Worm (Caenorhabditis elegans) whole organism, mixed stage, embryonic: ENCODE results near the gene cyp-35B2.
A peak's percentile ranks its signal among the peaks of the same experiment; 100 is the strongest.

Experiments
- M03D4.4 ChIP-seq: sonication (generic microtip); optimal IDR thresholded peaks from 2 replicates; lab custom pipeline; 2017; ENCODE audit warnings: mild to moderate bottlenecking, missing genetic modification characterization, missing compliant biosample characterization
- bed-3 ChIP-seq: fragments of 200-800 bp; sonication (Bioruptor generic); optimal IDR thresholded peaks from 3 replicates; lab custom pipeline; 2018; ENCODE audit warnings: mild to moderate bottlenecking, missing genetic modification characterization, moderate library complexity, missing compliant biosample characterization
- blmp-1 ChIP-seq: fragments of 150-350 bp; optimal IDR thresholded peaks from 2 replicates; lab custom pipeline; 2014; ENCODE audit warnings: missing biosample characterization, missing genetic modification characterization
- ceh-83 ChIP-seq: fragments of 200-800 bp; sonication (Bioruptor generic); optimal IDR thresholded peaks from 2 replicates; lab custom pipeline; 2018; ENCODE audit warnings: mild to moderate bottlenecking, missing genetic modification characterization, missing compliant biosample characterization
- ces-1 ChIP-seq: fragments of 150-350 bp; optimal IDR thresholded peaks from 2 replicates; lab custom pipeline; 2014; ENCODE audit warnings: missing biosample characterization, missing genetic modification reagents, missing genetic modification characterization
- cnd-1 ChIP-seq: fragments of 200-800 bp; sonication (Bioruptor generic); optimal IDR thresholded peaks from 2 replicates; lab custom pipeline; 2018; ENCODE audit warnings: mild to moderate bottlenecking, missing genetic modification characterization, missing compliant biosample characterization
- drap-1 ChIP-seq: fragments of 200-800 bp; sonication (Bioruptor generic); optimal IDR thresholded peaks from 3 replicates; lab custom pipeline; 2018; ENCODE audit warnings: mild to moderate bottlenecking, missing genetic modification characterization, missing compliant biosample characterization
- elt-1 ChIP-seq: sonication (generic microtip); optimal IDR thresholded peaks from 2 replicates; lab custom pipeline; 2017; ENCODE audit warnings: missing genetic modification characterization, mild to moderate bottlenecking, missing compliant biosample characterization, antibody characterized with exemption, moderate library complexity, borderline replicate concordance; ENCODE audit not compliant: insufficient read depth
- elt-3 ChIP-seq: fragments of 150-350 bp; optimal IDR thresholded peaks from 2 replicates; lab custom pipeline; 2014; ENCODE audit warnings: missing biosample characterization, missing genetic modification characterization
- flh-1 ChIP-seq: fragments of 200-800 bp; sonication (Bioruptor generic); optimal IDR thresholded peaks from 2 replicates; lab custom pipeline; 2018; ENCODE audit warnings: mild to moderate bottlenecking, missing genetic modification characterization, moderate library complexity, missing compliant biosample characterization
- ham-2 ChIP-seq: fragments of 200-800 bp; sonication (Bioruptor generic); optimal IDR thresholded peaks from 2 replicates; lab custom pipeline; 2018; ENCODE audit warnings: mild to moderate bottlenecking, missing genetic modification characterization, missing compliant biosample characterization
- hlh-1 ChIP-seq: fragments of 150-350 bp; optimal IDR thresholded peaks from 2 replicates; lab custom pipeline; 2014; ENCODE audit warnings: missing biosample characterization, missing genetic modification reagents, missing genetic modification characterization
- lin-13 ChIP-seq: fragments of 150-350 bp; optimal IDR thresholded peaks from 2 replicates; lab custom pipeline; 2014; ENCODE audit warnings: missing biosample characterization, missing genetic modification characterization
- lin-32 ChIP-seq: fragments of 200-800 bp; sonication (Bioruptor generic); optimal IDR thresholded peaks from 2 replicates; lab custom pipeline; 2018; ENCODE audit warnings: mild to moderate bottlenecking, missing genetic modification characterization, missing compliant biosample characterization
- mab-5 ChIP-seq: fragments of 150-350 bp; optimal IDR thresholded peaks from 2 replicates; lab custom pipeline; 2014; ENCODE audit warnings: missing biosample characterization, missing genetic modification characterization
- mep-1 ChIP-seq: fragments of 150-350 bp; optimal IDR thresholded peaks from 2 replicates; lab custom pipeline; 2017; ENCODE audit warnings: missing biosample characterization, missing genetic modification reagents, missing genetic modification characterization, inconsistent platforms
- mls-2 ChIP-seq: sonication (generic microtip); optimal IDR thresholded peaks from 2 replicates; lab custom pipeline; 2016; ENCODE audit warnings: mild to moderate bottlenecking, missing genetic modification characterization, moderate library complexity, missing compliant biosample characterization
- nhr-2 ChIP-seq: fragments of 150-350 bp; optimal IDR thresholded peaks from 2 replicates; lab custom pipeline; 2014; ENCODE audit warnings: missing biosample characterization, missing genetic modification characterization
- nhr-237 ChIP-seq: fragments of 150-350 bp; optimal IDR thresholded peaks from 2 replicates; lab custom pipeline; 2014; ENCODE audit warnings: missing biosample characterization, missing genetic modification characterization
- nhr-28 ChIP-seq: fragments of 150-350 bp; optimal IDR thresholded peaks from 2 replicates; lab custom pipeline; 2014; ENCODE audit warnings: missing biosample characterization, missing genetic modification characterization
- pha-4 ChIP-seq: fragments of 150-350 bp; optimal IDR thresholded peaks from 2 replicates; lab custom pipeline; 2018; ENCODE audit warnings: missing biosample characterization, missing genetic modification reagents, missing genetic modification characterization
- sem-2 ChIP-seq: fragments of 200-800 bp; sonication (Bioruptor generic); optimal IDR thresholded peaks from 2 replicates; lab custom pipeline; 2018; ENCODE audit warnings: mild to moderate bottlenecking, missing genetic modification characterization, missing compliant biosample characterization
- snpc-4 ChIP-seq: fragments of 150-350 bp; optimal IDR thresholded peaks from 2 replicates; lab custom pipeline; 2014; ENCODE audit warnings: missing biosample characterization, missing genetic modification characterization
- tbx-8 ChIP-seq: fragments of 200-800 bp; sonication (Bioruptor generic); optimal IDR thresholded peaks from 2 replicates; lab custom pipeline; 2018; ENCODE audit warnings: mild to moderate bottlenecking, missing genetic modification characterization, moderate library complexity, missing compliant biosample characterization
- unc-120 ChIP-seq: sonication (generic microtip); optimal IDR thresholded peaks from 2 replicates; lab custom pipeline; 2017; ENCODE audit warnings: missing genetic modification characterization, missing compliant biosample characterization; ENCODE audit not compliant: poor library complexity, severe bottlenecking
- unc-39 ChIP-seq: fragments of 150-350 bp; optimal IDR thresholded peaks from 2 replicates; lab custom pipeline; 2014; ENCODE audit warnings: missing biosample characterization, missing genetic modification characterization
- unc-62 ChIP-seq: fragments of 150-350 bp; optimal IDR thresholded peaks from 2 replicates; lab custom pipeline; 2014; ENCODE audit warnings: missing biosample characterization, missing genetic modification reagents, missing genetic modification characterization
- zip-8 ChIP-seq: fragments of 150-350 bp; optimal IDR thresholded peaks from 2 replicates; lab custom pipeline; 2014; ENCODE audit warnings: missing biosample characterization, missing genetic modification characterization
- ztf-11 ChIP-seq: fragments of 150-350 bp; optimal IDR thresholded peaks from 2 replicates; lab custom pipeline; 2014; ENCODE audit warnings: missing biosample characterization, missing genetic modification characterization

cyp-35B2 gene

ce11 chrV:3979053-3979452, 37.1 kb downstream of the cyp-35B2 start, which contains the start of gene nlp-34:
Gene nlp-34, minus strand, starts transcription at chrV:3979134.
- no peak for TF ChIP-seq ztf-11 (tag; lab: Kevin White, UChicago)
- TF ChIP-seq mls-2 (tag; lab: Kevin White, UChicago), result no peak
- TF ChIP-seq tbx-8, result no peak
- no peak for TF ChIP-seq snpc-4 (tag; lab: Kevin White, UChicago)
- no peak for TF ChIP-seq lin-13 (tag; lab: Kevin White, UChicago)
- no peak for TF ChIP-seq cnd-1 (tag; lab: Kevin White, UChicago)
- no peak for TF ChIP-seq ces-1 (GFP tag; lab: Kevin White, UChicago)
- no peak for TF ChIP-seq mep-1 (tag; lab: Kevin White, UChicago)
- no peak for TF ChIP-seq elt-1 (tag; lab: Kevin White, UChicago)
- TF ChIP-seq lin-32, result no peak

DNA sequence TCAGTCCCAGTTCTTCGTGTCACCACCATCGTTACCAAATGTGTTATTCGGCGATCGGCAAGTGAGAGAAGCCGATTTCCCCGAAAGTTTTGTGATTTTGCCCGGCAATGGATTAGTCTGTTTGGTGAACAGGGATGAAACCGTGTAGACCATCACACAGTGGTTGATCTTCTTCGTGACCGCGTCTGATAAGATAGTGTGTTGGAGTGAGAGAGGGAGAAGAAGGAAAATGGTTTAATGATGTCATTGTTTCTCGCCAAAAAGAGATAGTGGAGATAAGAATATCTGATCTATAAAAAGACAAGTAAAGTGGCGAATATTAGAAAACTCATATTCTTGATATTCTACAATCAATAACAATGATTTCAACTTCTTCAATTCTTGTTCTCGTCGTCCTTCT, 37.9 kb downstream of the cyp-35B2 start, which contains the start of gene nlp-31:
nlp-31 (plus strand) TSS at position 237 of the 400 bp plus-strand sequence.
- TF ChIP-seq elt-3 (tag; lab: Kevin White, UChicago) (peak; percentile 93), ces-1 (GFP tag; lab: Kevin White, UChicago) (no peak), elt-1 (tag; lab: Kevin White, UChicago) (peak; percentile 13), nhr-237 (peak; percentile 15), unc-62 (GFP tag; lab: Kevin White, UChicago) (no peak)
- TF ChIP-seq, all 35 proteins: peak for 3

DNA sequence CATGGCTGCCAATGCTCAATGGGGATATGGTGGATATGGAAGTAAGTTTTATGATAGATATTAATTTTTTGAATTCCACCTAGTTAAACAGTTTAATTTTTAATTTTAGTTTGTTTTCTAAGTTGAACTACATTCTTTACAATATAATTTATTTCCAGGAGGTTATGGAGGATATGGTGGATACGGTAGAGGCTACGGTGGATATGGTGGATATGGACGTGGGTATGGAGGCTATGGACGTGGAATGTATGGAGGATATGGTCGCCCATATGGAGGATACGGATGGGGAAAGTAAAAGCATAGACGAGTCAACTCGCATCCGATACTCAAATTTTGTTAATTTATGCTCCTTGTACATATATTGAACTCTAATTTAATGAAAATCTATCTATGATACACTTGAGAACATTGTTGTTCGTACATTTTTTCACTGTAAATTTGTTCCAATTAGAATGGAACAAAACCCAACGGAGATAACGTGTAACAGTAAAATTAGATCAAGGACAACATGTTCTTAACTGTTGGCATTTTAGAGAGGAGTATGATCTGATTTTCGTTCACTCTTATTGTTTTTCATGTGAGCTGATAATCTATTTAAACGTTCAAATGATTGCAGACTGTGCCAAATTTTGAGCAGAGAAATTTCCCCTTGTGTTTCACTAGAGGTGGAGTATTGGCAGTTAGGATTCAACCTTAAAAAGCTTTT, 38.4 kb downstream of the cyp-35B2 start:
- TF ChIP-seq hlh-1 (tag; lab: Kevin White, UChicago) (no peak), nhr-2 (tag; lab: Kevin White, UChicago) (no peak), flh-1 (GFP tag; lab: Kevin White, UChicago) (no peak), unc-120 (tag; lab: Kevin White, UChicago) (no peak), nhr-28 (tag; lab: Kevin White, UChicago) (no peak), lin-13 (tag; lab: Kevin White, UChicago) (no peak), cnd-1 (tag; lab: Kevin White, UChicago) (no peak), tbx-8 (no peak), drap-1 (no peak), unc-39 (tag; lab: Kevin White, UChicago) (no peak), elt-1 (tag; lab: Kevin White, UChicago) (no peak), pha-4 (tag; lab: Kevin White, UChicago) (no peak), ham-2 (GFP tag; lab: Kevin White, UChicago) (no peak), ces-1 (GFP tag; lab: Kevin White, UChicago) (no peak)

DNA sequence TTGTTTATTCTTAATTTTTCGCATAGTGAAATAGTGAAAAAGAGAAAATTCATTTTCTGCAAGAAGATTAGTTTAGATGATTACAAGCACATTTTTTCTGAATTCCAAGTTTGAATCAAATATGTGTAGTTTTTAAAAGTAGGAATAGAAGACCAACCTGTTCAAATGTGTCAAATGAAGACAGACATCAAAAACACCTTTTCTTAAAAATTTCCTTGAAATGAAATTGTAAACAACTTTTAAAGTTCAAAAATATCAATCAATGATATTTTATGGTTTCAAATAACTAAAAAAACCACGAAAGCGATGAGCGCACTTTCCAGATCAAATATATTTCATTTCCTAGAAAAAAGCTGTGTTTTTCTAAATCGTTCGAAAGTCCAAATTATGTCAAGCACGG, 39.7 kb downstream of the cyp-35B2 start, which contains the start of gene nlp-30:
nlp-30 (plus strand) TSS at position 301 of the 400 bp plus-strand sequence.
- TF ChIP-seq elt-3 (tag; lab: Kevin White, UChicago), result no peak
- TF ChIP-seq mls-2 (tag; lab: Kevin White, UChicago), result no peak
- no peak for TF ChIP-seq M03D4.4 (tag; lab: Kevin White, UChicago)
- TF ChIP-seq lin-13 (tag; lab: Kevin White, UChicago), result no peak
- no peak for TF ChIP-seq zip-8 (tag; lab: Kevin White, UChicago)
- TF ChIP-seq mab-5 (tag; lab: Kevin White, UChicago), result no peak
- TF ChIP-seq sem-2 (GFP tag; lab: Kevin White, UChicago), result no peak
- TF ChIP-seq unc-39 (tag; lab: Kevin White, UChicago), result no peak
- TF ChIP-seq unc-62 (GFP tag; lab: Kevin White, UChicago), result no peak
- TF ChIP-seq tbx-8, result no peak
- TF ChIP-seq pha-4 (tag; lab: Kevin White, UChicago), result no peak
- TF ChIP-seq ceh-83 (GFP tag; lab: Kevin White, UChicago), result no peak
- TF ChIP-seq cnd-1 (tag; lab: Kevin White, UChicago), result no peak
- no peak for TF ChIP-seq ztf-11 (tag; lab: Kevin White, UChicago)
- no peak for TF ChIP-seq elt-1 (tag; lab: Kevin White, UChicago)
- no peak for TF ChIP-seq blmp-1 (tag; lab: Kevin White, UChicago)
- no peak for TF ChIP-seq bed-3 (GFP tag; lab: Kevin White, UChicago)
